Fruit fly (Drosophila melanogaster) Kc167 (cell line): ENCODE measurements around the gene shd.

ENCODE experiments used
- Myc ChIP-seq: fragments of >200 bp; optimal IDR thresholded peaks from 2 replicates; lab custom pipeline; 2017; ENCODE audit warnings: missing external identifiers
- Sin3A ChIP-seq: fragments of >200 bp; optimal IDR thresholded peaks from 2 replicates; lab custom pipeline; 2018; ENCODE audit warnings: missing external identifiers
- h ChIP-seq: fragments of >200 bp; optimal IDR thresholded peaks from 3 replicates; lab custom pipeline; 2018; ENCODE audit warnings: missing external identifiers
- insv ChIP-seq: fragments of >200 bp; optimal IDR thresholded peaks from 3 replicates; lab custom pipeline; 2018; ENCODE audit warnings: missing external identifiers
- psq ChIP-seq: fragments of >200 bp; optimal IDR thresholded peaks from 2 replicates; lab custom pipeline; 2017; ENCODE audit warnings: missing external identifiers

DNA sequence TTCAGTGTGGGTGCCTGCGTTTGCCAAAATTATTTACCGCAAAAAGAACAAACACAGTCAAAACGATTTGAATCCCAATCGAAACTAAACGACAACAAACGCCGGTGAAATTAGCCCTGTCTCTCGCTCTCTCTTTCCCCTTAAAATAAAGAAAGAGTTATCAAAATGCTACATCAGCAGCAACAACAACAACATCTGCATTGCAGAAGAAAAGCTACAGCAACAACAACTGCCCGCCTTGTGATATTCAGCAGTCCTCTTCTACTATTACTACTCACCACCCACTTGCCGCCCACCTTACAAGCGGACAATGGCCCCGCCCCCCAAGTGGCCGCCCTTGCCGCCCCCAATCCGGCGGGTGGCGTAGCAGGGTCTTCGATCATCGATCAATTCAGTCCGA, 18.6 kb downstream of the shd start:
- no peak for TF ChIP-seq Myc (lab: Kevin White, UChicago)
- TF ChIP-seq psq (lab: Kevin White, UChicago) = no peak
- TF ChIP-seq insv (lab: Kevin White, UChicago) = no peak
- no peak for TF ChIP-seq h (lab: Kevin White, UChicago)
- TF ChIP-seq Sin3A (lab: Kevin White, UChicago) = no peak
